Fruit fly (Drosophila melanogaster): Measurements from ENCODE around the gene CG4613.
A peak's percentile ranks its signal among the peaks of the same experiment; 100 is the strongest.

The CG4613 gene

dm6 chr3L:14537435-14537991 lies 16.0 kb upstream of the CG4613 start, which contains the start of gene Mpcp2 (continued):
- TF ChIP-seq CG11902 (GFP tag; optimal IDR thresholded peaks at IDR 0.05) (no peak), dsx (GFP tag; optimal IDR thresholded peaks at IDR 0.05; ENCODE audit: poor library complexity, severe bottlenecking) (peak; percentile 26), Sox14 (GFP tag; optimal IDR thresholded peaks at IDR 0.05) (peak; percentile 39), Gug (GFP tag; IDR thresholded peaks at IDR 0.05) (no peak), CG8632 (GFP tag; optimal IDR thresholded peaks at IDR 0.05) (no peak)

DNA sequence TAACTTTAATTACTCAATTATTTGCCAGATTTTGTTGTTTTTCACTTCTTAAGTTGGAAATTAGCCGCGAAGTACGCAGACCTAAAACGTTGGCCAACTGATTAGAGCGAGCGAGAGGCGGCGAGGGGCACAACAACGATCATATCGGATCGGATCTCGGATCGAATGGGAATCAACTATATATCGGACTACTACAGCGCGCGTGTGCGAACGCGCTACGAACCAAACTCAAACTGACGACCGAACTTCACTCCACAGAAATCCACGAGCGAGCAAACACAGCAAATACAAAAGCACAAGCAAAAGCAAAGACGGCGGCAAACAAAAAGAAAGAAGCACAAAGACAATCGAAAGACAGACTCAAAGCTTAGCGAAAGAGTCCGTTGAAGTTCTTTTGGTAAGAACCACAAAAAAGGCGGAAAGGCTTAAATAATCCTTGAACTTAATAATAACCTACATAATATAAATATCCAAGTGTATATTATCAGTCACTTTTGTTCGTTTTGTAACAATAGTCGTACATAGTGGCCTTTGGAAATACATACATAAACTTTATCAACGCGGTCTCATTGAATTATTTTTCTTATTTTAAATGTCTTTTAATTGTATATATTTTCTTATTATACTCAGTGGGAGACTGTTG lies 14.7 kb upstream of the CG4613 start, which contains the start of the genes bbg and CG43246:
Gene bbg, minus strand, starts transcription at position 235 of the 643 bp plus-strand sequence.
Gene CG43246, plus strand, starts transcription at position 593 of the 643 bp plus-strand sequence.
- no peak for TF ChIP-seq CG11294 (GFP tag; IDR thresholded peaks at IDR 0.05)
- peak; percentile 10; the same call in 1 of the 3 replicates for TF ChIP-seq CG6163 (GFP tag; IDR thresholded peaks at IDR 0.05)
- peak; percentile 33 for TF ChIP-seq dsx (GFP tag; optimal IDR thresholded peaks at IDR 0.05; ENCODE audit: poor library complexity, severe bottlenecking)
- TF ChIP-seq CG6854 (GFP tag; optimal IDR thresholded peaks at IDR 0.05), result peak; percentile 19
- TF ChIP-seq ss (GFP tag; optimal IDR thresholded peaks at IDR 0.05), result peak in 1 of 2 experiments; percentile 6
- peak; percentile 30; the same call in 1 of the 3 replicates for TF ChIP-seq eg (GFP tag; IDR thresholded peaks at IDR 0.05)
- TF ChIP-seq Eip78C (GFP tag), result peak; percentile 25
- TF ChIP-seq CG15336 (GFP tag; IDR thresholded peaks at IDR 0.05), result peak; percentile 19; the same call in 1 of the 2 replicates
- no peak for TF ChIP-seq CG11902 (GFP tag; optimal IDR thresholded peaks at IDR 0.05)

DNA sequence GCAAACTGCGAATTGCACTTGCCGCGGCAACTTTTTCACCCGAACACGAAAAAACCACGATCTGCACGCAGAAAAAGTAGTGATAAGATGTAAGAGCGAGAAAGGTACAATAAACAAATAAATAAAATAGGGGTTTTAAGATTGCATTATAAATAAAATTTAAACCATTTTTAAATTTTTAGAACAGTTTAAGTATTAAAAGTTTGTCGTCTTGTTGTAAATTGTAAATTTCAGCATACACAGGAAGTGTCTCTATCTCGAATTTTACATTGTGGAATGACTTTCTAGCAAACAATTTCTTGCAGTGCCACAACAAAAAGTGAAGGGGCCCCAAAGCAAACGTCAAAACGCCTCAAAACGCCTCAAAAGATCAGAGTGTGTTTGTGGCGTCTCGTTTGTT lies 13.1 kb upstream of the CG4613 start:
- TF ChIP-seq fd59A (GFP tag; optimal IDR thresholded peaks at IDR 0.05), result peak; percentile 20
- no peak for TF ChIP-seq CG16779 (tag; optimal IDR thresholded peaks at IDR 0.05)
- TF ChIP-seq CG6163 (GFP tag; IDR thresholded peaks at IDR 0.05), result peak; percentile 70; the same call in 2 of the 3 replicates
- peak; percentile 64 for TF ChIP-seq Lpt (GFP tag; optimal IDR thresholded peaks at IDR 0.05)
- no peak for TF ChIP-seq vri (GFP tag; optimal IDR thresholded peaks at IDR 0.05)
- peak; percentile 70 for TF ChIP-seq CG3919 (GFP tag; optimal IDR thresholded peaks at IDR 0.05)
- peak; percentile 50 for TF ChIP-seq esn (GFP tag; optimal IDR thresholded peaks at IDR 0.05)
- peak; percentile 39 for TF ChIP-seq Met (GFP tag; optimal IDR thresholded peaks at IDR 0.05)
- TF ChIP-seq CG6808 (GFP tag; optimal IDR thresholded peaks at IDR 0.05), result peak; percentile 59
- peak; percentile 73 for TF ChIP-seq achi (GFP tag; optimal IDR thresholded peaks at IDR 0.05)
- peak; percentile 64 for TF ChIP-seq net (GFP tag; optimal IDR thresholded peaks at IDR 0.05)
- TF ChIP-seq CG34406 (GFP tag; optimal IDR thresholded peaks at IDR 0.05), result peak; percentile 20
- peak; percentile 47 for TF ChIP-seq CG11762 (GFP tag; optimal IDR thresholded peaks at IDR 0.05; ENCODE audit: insufficient read depth)
- TF ChIP-seq spab (GFP tag; optimal IDR thresholded peaks at IDR 0.05), result peak; percentile 47
- TF ChIP-seq Hr4 (GFP tag; optimal IDR thresholded peaks at IDR 0.05), result peak; percentile 91
- peak; percentile 32 to 35 for TF ChIP-seq ss (GFP tag; optimal IDR thresholded peaks at IDR 0.05)
- TF ChIP-seq CG8119 (GFP tag; IDR thresholded peaks at IDR 0.05), result peak; percentile 89
- peak; percentile 21 for TF ChIP-seq lz (GFP tag; optimal IDR thresholded peaks at IDR 0.05)
- peak; percentile 59 for TF ChIP-seq Eip75B (GFP tag; optimal IDR thresholded peaks at IDR 0.05)
- TF ChIP-seq Hr38 (GFP tag; optimal IDR thresholded peaks at IDR 0.05), result no peak
- peak; percentile 86 for TF ChIP-seq CG15336 (GFP tag; IDR thresholded peaks at IDR 0.05)
- TF ChIP-seq CG11902 (GFP tag; optimal IDR thresholded peaks at IDR 0.05), result no peak
- no peak for TF ChIP-seq CG9139 (GFP tag; optimal IDR thresholded peaks at IDR 0.05)
- 0 out of 2 replicates have a peak, but pooled peaks have one; percentile 48 for TF ChIP-seq CG11294 (GFP tag; IDR thresholded peaks at IDR 0.05)
- peak; percentile 80 for TF ChIP-seq CG6276 (GFP tag; optimal IDR thresholded peaks at IDR 0.05)
- TF ChIP-seq Hr39 (GFP tag; optimal IDR thresholded peaks at IDR 0.05), result peak; percentile 8
- peak; percentile 62 for TF ChIP-seq CG3032 (tag; optimal IDR thresholded peaks at IDR 0.05)
- peak; percentile 75 for TF ChIP-seq CG4318 (GFP tag; optimal IDR thresholded peaks at IDR 0.05)
- TF ChIP-seq dac (GFP tag; optimal IDR thresholded peaks at IDR 0.05), result peak; percentile 62
- peak; percentile 76 for TF ChIP-seq pdm3 (GFP tag; optimal IDR thresholded peaks at IDR 0.05)
- TF ChIP-seq CG10669 (GFP tag; optimal IDR thresholded peaks at IDR 0.05), result peak; percentile 22
- TF ChIP-seq Smox (GFP tag; optimal IDR thresholded peaks at IDR 0.05), result peak; percentile 11
- TF ChIP-seq Ets21C (GFP tag; optimal IDR thresholded peaks at IDR 0.05), result no peak
- TF ChIP-seq CG1621 (tag; optimal IDR thresholded peaks at IDR 0.05), result no peak
- peak; percentile 51 for TF ChIP-seq CG6792 (GFP tag; optimal IDR thresholded peaks at IDR 0.05)
- no peak for TF ChIP-seq fd85E (GFP tag; optimal IDR thresholded peaks at IDR 0.05)
- TF ChIP-seq svp (GFP tag), result peak; percentile 51
- TF ChIP-seq CG32006 (GFP tag; optimal IDR thresholded peaks at IDR 0.05), result peak; percentile 88

All from whole organism, prepupa.